Worm (Caenorhabditis elegans) whole organism, L3 larva: ENCODE data around the gene col-87.

Experiments
- R02D3.7 ChIP-seq: fragments of 150-350 bp; optimal IDR thresholded peaks from 2 replicates; lab custom pipeline; 2014; ENCODE audit warnings: missing biosample characterization, missing genetic modification characterization
- ZK546.5 ChIP-seq: sonication (generic microtip); optimal IDR thresholded peaks from 2 replicates; lab custom pipeline; 2017; ENCODE audit warnings: missing biosample characterization, missing genetic modification characterization
- ama-1 ChIP-seq: fragments of 150-350 bp; optimal IDR thresholded peaks from 2 replicates; lab custom pipeline; 2018
- ceh-16 ChIP-seq: sonication (generic microtip); optimal IDR thresholded peaks from 2 replicates; lab custom pipeline; 2017; ENCODE audit warnings: missing biosample characterization, missing genetic modification characterization
- ceh-28 ChIP-seq: fragments of 150-350 bp; optimal IDR thresholded peaks from 2 replicates; lab custom pipeline; 2014; ENCODE audit warnings: missing biosample characterization, missing genetic modification reagents, missing genetic modification characterization
- ceh-82 ChIP-seq: fragments of 150-350 bp; optimal IDR thresholded peaks from 2 replicates; lab custom pipeline; 2014; ENCODE audit warnings: missing biosample characterization, missing genetic modification characterization
- ceh-9 ChIP-seq: sonication (generic microtip); optimal IDR thresholded peaks from 2 replicates; lab custom pipeline; 2018; ENCODE audit warnings: missing biosample characterization, missing genetic modification characterization
- egl-27 ChIP-seq: sonication (generic microtip); optimal IDR thresholded peaks from 4 replicates; lab custom pipeline; 2017; ENCODE audit warnings: missing biosample characterization, missing genetic modification reagents, missing genetic modification characterization
- egl-5 ChIP-seq: fragments of 150-350 bp; optimal IDR thresholded peaks from 2 replicates; lab custom pipeline; 2017; ENCODE audit warnings: missing biosample characterization, missing genetic modification reagents, missing genetic modification characterization, inconsistent platforms
- elt-2 ChIP-seq: sonication (generic microtip); optimal IDR thresholded peaks from 2 replicates; lab custom pipeline; 2016; ENCODE audit warnings: missing genetic modification reagents, mild to moderate bottlenecking, missing genetic modification characterization, missing compliant biosample characterization
- elt-3 ChIP-seq, 3 experiments: fragments of 150-350 bp in 1 of 3; sonication (generic microtip) in 2 of 3; optimal IDR thresholded peaks; 2 replicates in 2 of 3; 4 replicates in 1 of 3; lab custom pipeline; 2014 to 2017; ENCODE audit warnings: missing biosample characterization in 3 of 3, missing genetic modification characterization in 3 of 3
- eor-1 ChIP-seq, 2 experiments: fragments of 150-350 bp; optimal IDR thresholded peaks; 2 replicates each; lab custom pipeline; 2014 to 2018; ENCODE audit warnings: missing biosample characterization in 2 of 2, missing genetic modification characterization in 2 of 2
- fkh-10 ChIP-seq: sonication (generic microtip); optimal IDR thresholded peaks from 2 replicates; lab custom pipeline; 2017; ENCODE audit warnings: missing biosample characterization, missing genetic modification reagents, missing genetic modification characterization
- fkh-2 ChIP-seq: fragments of 150-350 bp; optimal IDR thresholded peaks from 2 replicates; lab custom pipeline; 2014; ENCODE audit warnings: missing biosample characterization, missing genetic modification reagents, missing genetic modification characterization
- fos-1 ChIP-seq: fragments of 150-350 bp; optimal IDR thresholded peaks from 2 replicates; lab custom pipeline; 2014; ENCODE audit warnings: missing biosample characterization, missing genetic modification characterization
- hmg-11 ChIP-seq: sonication (generic microtip); optimal IDR thresholded peaks from 2 replicates; lab custom pipeline; 2016; ENCODE audit warnings: missing genetic modification characterization, missing compliant biosample characterization
- jun-1 ChIP-seq: fragments of 150-350 bp; optimal IDR thresholded peaks from 2 replicates; lab custom pipeline; 2014; ENCODE audit warnings: missing biosample characterization, missing genetic modification reagents, missing genetic modification characterization
- lin-15B ChIP-seq: fragments of 150-350 bp; optimal IDR thresholded peaks from 2 replicates; lab custom pipeline; 2014; ENCODE audit warnings: missing biosample characterization, missing genetic modification characterization
- lin-39 ChIP-seq: fragments of 150-350 bp; optimal IDR thresholded peaks from 2 replicates; lab custom pipeline; 2018; ENCODE audit warnings: missing biosample characterization, missing genetic modification reagents, missing genetic modification characterization
- lsy-12 ChIP-seq: sonication (generic microtip); optimal IDR thresholded peaks from 2 replicates; lab custom pipeline; 2016; ENCODE audit warnings: mild to moderate bottlenecking, missing genetic modification characterization, missing compliant biosample characterization
- mdl-1 ChIP-seq: fragments of 150-350 bp; optimal IDR thresholded peaks from 2 replicates; lab custom pipeline; 2014; ENCODE audit warnings: missing biosample characterization, missing genetic modification characterization
- nfya-1 ChIP-seq: sonication (generic microtip); optimal IDR thresholded peaks from 2 replicates; lab custom pipeline; 2017; ENCODE audit warnings: missing genetic modification characterization, mild to moderate bottlenecking, missing compliant biosample characterization, antibody characterized with exemption, moderate library complexity; ENCODE audit not compliant: insufficient read depth
- nhr-12 ChIP-seq: fragments of 150-350 bp; optimal IDR thresholded peaks from 2 replicates; lab custom pipeline; 2014; ENCODE audit warnings: missing biosample characterization, missing genetic modification characterization
- nhr-23 ChIP-seq: fragments of 150-350 bp; optimal IDR thresholded peaks from 2 replicates; lab custom pipeline; 2014; ENCODE audit warnings: missing biosample characterization, missing genetic modification reagents, missing genetic modification characterization
- nhr-237 ChIP-seq: fragments of 150-350 bp; optimal IDR thresholded peaks from 2 replicates; lab custom pipeline; 2014; ENCODE audit warnings: missing biosample characterization, missing genetic modification characterization
- nhr-25 ChIP-seq: sonication (generic microtip); optimal IDR thresholded peaks from 2 replicates; lab custom pipeline; 2017; ENCODE audit warnings: missing biosample characterization, missing genetic modification characterization
- nhr-28 ChIP-seq: fragments of 150-350 bp; optimal IDR thresholded peaks from 2 replicates; lab custom pipeline; 2014; ENCODE audit warnings: missing biosample characterization, missing genetic modification characterization
- nhr-43 ChIP-seq: sonication (generic microtip); optimal IDR thresholded peaks from 2 replicates; lab custom pipeline; 2016; ENCODE audit warnings: mild to moderate bottlenecking, missing genetic modification characterization, missing compliant biosample characterization; ENCODE audit not compliant: poor library complexity, severe bottlenecking
- nhr-67 ChIP-seq: fragments of 150-350 bp; optimal IDR thresholded peaks from 2 replicates; lab custom pipeline; 2014; ENCODE audit warnings: missing biosample characterization, missing genetic modification characterization
- nhr-76 ChIP-seq: fragments of 150-350 bp; sonication (generic microtip); optimal IDR thresholded peaks from 5 replicates; lab custom pipeline; 2014; ENCODE audit warnings: missing biosample characterization, missing genetic modification characterization
- nhr-77 ChIP-seq: fragments of 150-350 bp; optimal IDR thresholded peaks from 2 replicates; lab custom pipeline; 2014; ENCODE audit warnings: missing biosample characterization, missing genetic modification characterization
- pha-4 ChIP-seq: fragments of 150-350 bp; optimal IDR thresholded peaks from 2 replicates; lab custom pipeline; 2014; ENCODE audit warnings: missing biosample characterization, missing genetic modification reagents, missing genetic modification characterization
- pqm-1 ChIP-seq: fragments of 150-350 bp; optimal IDR thresholded peaks from 2 replicates; lab custom pipeline; 2017; ENCODE audit warnings: missing biosample characterization, missing genetic modification characterization, inconsistent platforms
- sea-2 ChIP-seq: fragments of 150-350 bp; sonication (generic microtip); optimal IDR thresholded peaks from 4 replicates; lab custom pipeline; 2014; ENCODE audit warnings: missing biosample characterization, missing genetic modification reagents, missing genetic modification characterization
- skn-1 ChIP-seq: fragments of 150-350 bp; optimal IDR thresholded peaks from 2 replicates; lab custom pipeline; 2014; ENCODE audit warnings: missing biosample characterization, missing genetic modification characterization
- snpc-4 ChIP-seq: fragments of 150-350 bp; optimal IDR thresholded peaks from 2 replicates; lab custom pipeline; 2014; ENCODE audit warnings: missing biosample characterization, missing genetic modification characterization
- tbx-2 ChIP-seq: sonication (generic microtip); optimal IDR thresholded peaks from 2 replicates; lab custom pipeline; 2016; ENCODE audit warnings: mild to moderate bottlenecking, missing genetic modification characterization, missing compliant biosample characterization
- unc-39 ChIP-seq: sonication (generic microtip); optimal IDR thresholded peaks from 4 replicates; lab custom pipeline; 2017; ENCODE audit warnings: missing biosample characterization, missing genetic modification characterization
- unc-62 ChIP-seq: fragments of 150-350 bp; sonication (generic microtip); optimal IDR thresholded peaks from 4 replicates; lab custom pipeline; 2014; ENCODE audit warnings: missing biosample characterization, missing genetic modification reagents, missing genetic modification characterization
- zag-1 ChIP-seq: fragments of 150-350 bp; optimal IDR thresholded peaks from 2 replicates; lab custom pipeline; 2014; ENCODE audit warnings: missing biosample characterization, missing genetic modification characterization
- ztf-11 ChIP-seq: fragments of 150-350 bp; optimal IDR thresholded peaks from 2 replicates; lab custom pipeline; 2014; ENCODE audit warnings: missing biosample characterization, missing genetic modification characterization
- ztf-4 ChIP-seq: fragments of 150-350 bp; optimal IDR thresholded peaks from 2 replicates; lab custom pipeline; 2014; ENCODE audit warnings: missing biosample characterization, missing genetic modification characterization

The col-87 gene

ce11 chrII:14059767-14060166 lies 34.7 kb downstream of the col-87 start, which contains the start of gene rpb-11 (continued):
- TF ChIP-seq ztf-11 (tag; lab: Kevin White, UChicago) (no peak), nhr-28 (no peak), jun-1 (peak; percentile 88)

DNA sequence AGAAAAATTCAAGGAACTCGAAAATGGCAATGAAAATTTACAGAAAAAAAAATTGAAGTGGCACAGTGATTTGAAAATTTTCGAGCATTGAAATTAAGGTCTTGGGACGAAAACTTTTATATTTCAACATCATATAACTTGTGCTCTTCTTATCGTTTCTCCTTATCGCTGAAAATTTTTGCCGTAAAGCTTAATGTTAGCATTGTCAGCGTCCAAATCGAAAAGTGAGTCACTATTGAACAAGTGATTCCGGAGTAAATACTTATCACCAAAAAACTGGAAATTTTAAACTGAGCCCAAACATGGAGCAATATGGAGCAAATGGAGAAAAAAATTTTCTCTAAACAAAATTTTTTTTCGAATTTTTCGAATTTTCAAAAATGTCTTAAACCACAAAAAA lies 38.8 kb downstream of the col-87 start:
- TF ChIP-seq zag-1 (tag; lab: Kevin White, UChicago) (no peak), ceh-16 (tag; lab: Kevin White, UChicago) (no peak), pqm-1 (tag; lab: Kevin White, UChicago) (peak; percentile 48), eor-1 (tag; optimal IDR thresholded peaks at IDR 0.05; lab: Kevin White, UChicago) (no peak), elt-2 (peak; percentile 74), nhr-76 (tag; lab: Kevin White, UChicago) (no peak), sea-2 (GFP tag; lab: Kevin White, UChicago) (no peak)

- TF ChIP-seq lin-15B (tag; lab: Kevin White, UChicago) (no peak), elt-2 (peak; percentile 60)
Measured at ce11 chrII:14053141-14053540, 41.3 kb downstream of the col-87 start.

- TF ChIP-seq tbx-2 (no peak), skn-1 (tag; lab: Kevin White, UChicago) (no peak), elt-3 (tag; optimal IDR thresholded peaks at IDR 0.05; lab: Kevin White, UChicago) (no peak)
Measured at ce11 chrII:14052204-14052603, 42.3 kb downstream of the col-87 start, which contains the start of gene daf-5. daf-5 (minus strand) TSS chrII:14052304.

- TF ChIP-seq elt-2 (peak; percentile 54), pha-4 (tag; lab: Kevin White, UChicago) (peak; percentile 39), egl-27 (no peak), nhr-23 (tag; lab: Kevin White, UChicago) (peak; percentile 17), pqm-1 (tag; lab: Kevin White, UChicago) (peak; percentile 31)
Measured at ce11 chrII:14051474-14051934, 43.0 kb downstream of the col-87 start.

DNA sequence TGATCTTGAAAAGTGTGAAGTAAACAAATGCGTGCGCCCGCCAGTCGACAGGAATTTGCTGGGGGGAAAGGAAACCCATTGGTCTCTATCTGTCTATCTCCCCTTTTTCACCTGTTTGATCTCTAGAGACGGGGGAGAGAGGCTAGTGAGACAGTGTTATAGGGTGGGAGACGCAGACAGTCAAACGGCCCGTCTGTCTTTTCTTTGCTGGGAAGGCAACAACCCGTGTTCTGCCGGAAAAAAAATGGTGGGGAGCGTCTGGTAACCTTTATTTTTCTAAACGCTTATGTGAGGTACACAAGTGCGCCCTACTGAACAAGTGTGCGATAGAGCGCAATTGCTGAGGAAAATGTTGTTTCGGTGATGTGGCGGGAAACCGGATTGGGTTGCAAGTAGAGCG lies 44.0 kb downstream of the col-87 start:
- TF ChIP-seq nhr-12 (no peak), fos-1 (tag; lab: Kevin White, UChicago) (no peak), ZK546.5 (tag; lab: Kevin White, UChicago) (no peak), nhr-77 (tag; lab: Kevin White, UChicago) (no peak), ztf-11 (tag; lab: Kevin White, UChicago) (no peak), ztf-4 (tag; lab: Kevin White, UChicago) (no peak), nhr-67 (no peak), ceh-82 (no peak), mdl-1 (tag; lab: Kevin White, UChicago) (no peak), lin-15B (tag; lab: Kevin White, UChicago) (peak; percentile 70), egl-5 (tag; lab: Kevin White, UChicago) (peak; percentile 19), nfya-1 (tag; lab: Kevin White, UChicago) (peak; percentile 62), nhr-237 (tag; lab: Kevin White, UChicago) (no peak), nhr-25 (peak; percentile 76), lin-39 (peak; percentile 42), egl-27 (no peak), nhr-43 (peak; percentile 22), fkh-10 (GFP tag; lab: Kevin White, UChicago) (no peak), nhr-76 (tag; lab: Kevin White, UChicago) (no peak), eor-1 (tag; optimal IDR thresholded peaks at IDR 0.05; lab: Kevin White, UChicago) (no peak), nhr-28 (no peak), unc-62 (no peak), lsy-12 (tag; lab: Kevin White, UChicago) (peak; percentile 18), elt-3 (tag; optimal IDR thresholded peaks at IDR 0.05; lab: Kevin White, UChicago) (no peak), sea-2 (GFP tag; lab: Kevin White, UChicago) (no peak), ceh-28 (tag; lab: Kevin White, UChicago) (peak; percentile 50), jun-1 (peak; percentile 54), R02D3.7 (tag; lab: Kevin White, UChicago) (peak; percentile 30), elt-2 (peak; percentile 75), hmg-11 (tag; lab: Kevin White, UChicago) (peak; percentile 58), ama-1 (lab: Kevin White, UChicago) (no peak), pqm-1 (tag; lab: Kevin White, UChicago) (peak; percentile 47), pha-4 (tag; lab: Kevin White, UChicago) (peak; percentile 89), unc-39 (tag; lab: Kevin White, UChicago) (no peak), fkh-2 (tag; lab: Kevin White, UChicago) (no peak), tbx-2 (no peak), skn-1 (tag; lab: Kevin White, UChicago) (no peak), snpc-4 (tag; lab: Kevin White, UChicago) (peak; percentile 48), ceh-9 (tag; lab: Kevin White, UChicago) (no peak)
